Fruit fly (Drosophila melanogaster) whole organism, wandering third instar larva: ENCODE results near the gene Hip1.

ENCODE experiments used
- Abd-B ChIP-seq: fragments of >200 bp; optimal IDR thresholded peaks from 2 replicates; lab custom pipeline; 2017; ENCODE audit warnings: missing biosample characterization, missing genetic modification characterization
- CG32264 ChIP-seq: fragments of 200-800 bp; sonication (Bioruptor generic); optimal IDR thresholded peaks from 2 replicates; lab custom pipeline; 2016; ENCODE audit warnings: missing biosample characterization, missing genetic modification characterization
- CG9705 ChIP-seq: fragments of 200-800 bp; sonication (Bioruptor generic); optimal IDR thresholded peaks from 2 replicates; lab custom pipeline; 2018; ENCODE audit warnings: missing biosample characterization, mild to moderate bottlenecking, missing genetic modification characterization
- CrebA ChIP-seq: fragments of 200-800 bp; sonication (Bioruptor generic); optimal IDR thresholded peaks from 2 replicates; lab custom pipeline; 2016; ENCODE audit warnings: missing biosample characterization, mild to moderate bottlenecking, missing genetic modification characterization, borderline replicate concordance
- Dfd ChIP-seq: fragments of >200 bp; optimal IDR thresholded peaks from 2 replicates; lab custom pipeline; 2017; ENCODE audit warnings: missing biosample characterization, missing genetic modification characterization
- Dif ChIP-seq: fragments of 200-275, 200-300 bp; sonication (Bioruptor generic); optimal IDR thresholded peaks from 2 replicates; lab custom pipeline; 2018; ENCODE audit warnings: missing biosample characterization, missing genetic modification characterization; ENCODE audit not compliant: partially characterized antibody
- GATAd ChIP-seq: sonication (Bioruptor generic); optimal IDR thresholded peaks from 2 replicates; lab custom pipeline; 2016; ENCODE audit warnings: missing biosample characterization, missing genetic modification characterization
- HLH106 ChIP-seq: fragments of 200-800 bp; optimal IDR thresholded peaks from 3 replicates; lab custom pipeline; 2019; ENCODE audit warnings: missing biosample characterization, mild to moderate bottlenecking, missing genetic modification characterization, moderate library complexity
- Hr78 ChIP-seq: fragments of >200 bp; optimal IDR thresholded peaks from 2 replicates; lab custom pipeline; 2017; ENCODE audit warnings: missing biosample characterization, missing genetic modification characterization
- Hr83 ChIP-seq: fragments of 200-300 bp; sonication (Bioruptor generic); optimal IDR thresholded peaks from 2 replicates; lab custom pipeline; 2016; ENCODE audit warnings: missing biosample characterization, mild to moderate bottlenecking, missing genetic modification characterization, moderate library complexity; ENCODE audit not compliant: poor library complexity, severe bottlenecking
- Jra ChIP-seq: sonication (Bioruptor generic); optimal IDR thresholded peaks from 2 replicates; lab custom pipeline; 2016; ENCODE audit warnings: missing biosample characterization, missing genetic modification characterization
- Mio ChIP-seq: sonication (Bioruptor generic); optimal IDR thresholded peaks from 2 replicates; lab custom pipeline; 2016; ENCODE audit warnings: missing biosample characterization, missing genetic modification characterization
- Myc ChIP-seq: fragments of >200 bp; optimal IDR thresholded peaks from 2 replicates; lab custom pipeline; 2017
- N ChIP-seq: fragments of >200 bp; optimal IDR thresholded peaks from 2 replicates; lab custom pipeline; 2018; ENCODE audit warnings: missing biosample characterization, missing external identifiers, missing genetic modification characterization
- OdsH ChIP-seq: fragments of 200-800 bp; sonication (Bioruptor generic); optimal IDR thresholded peaks from 2 replicates; lab custom pipeline; 2016; ENCODE audit warnings: missing biosample characterization, mild to moderate bottlenecking, missing genetic modification characterization
- Rel ChIP-seq, 2 experiments: fragments of 200-800 bp; sonication (Bioruptor generic) in 1 of 2; optimal IDR thresholded peaks; 2 replicates in 1 of 2; 3 replicates in 1 of 2; lab custom pipeline; 2016 to 2019; ENCODE audit warnings: mild to moderate bottlenecking in 2 of 2, missing biosample characterization in 2 of 2, missing genetic modification characterization in 2 of 2, moderate library complexity in 1 of 2
- Sp1 ChIP-seq: fragments of 200-800 bp; sonication (Bioruptor generic); optimal IDR thresholded peaks from 3 replicates; lab custom pipeline; 2019; ENCODE audit warnings: missing biosample characterization, mild to moderate bottlenecking, missing genetic modification characterization, moderate library complexity
- Vsx2 ChIP-seq: fragments of 200-300, 225-300 bp; sonication (Bioruptor generic); optimal IDR thresholded peaks from 2 replicates; lab custom pipeline; 2018; ENCODE audit warnings: missing biosample characterization, missing genetic modification characterization; ENCODE audit not compliant: partially characterized antibody
- br ChIP-seq: fragments of 200-800 bp; sonication (Bioruptor generic); optimal IDR thresholded peaks from 2 replicates; lab custom pipeline; 2016; ENCODE audit warnings: missing biosample characterization, missing genetic modification characterization
- brk ChIP-seq: fragments of 200-800 bp; sonication (Bioruptor generic); optimal IDR thresholded peaks from 2 replicates; lab custom pipeline; 2016; ENCODE audit warnings: missing biosample characterization, mild to moderate bottlenecking, missing genetic modification characterization
- dl ChIP-seq, 2 experiments: fragments of 175-275, 200-275 bp in 1 of 2; fragments of 200-275 bp in 1 of 2; sonication (Bioruptor generic); optimal IDR thresholded peaks; lab custom pipeline; 2018; ENCODE audit warnings: mild to moderate bottlenecking in 2 of 2, missing biosample characterization in 2 of 2, missing genetic modification characterization in 2 of 2, moderate library complexity in 2 of 2; ENCODE audit not compliant: partially characterized antibody in 2 of 2, insufficient read depth in 1 of 2
- dmrt93B ChIP-seq: fragments of 200-800 bp; sonication (Bioruptor generic); optimal IDR thresholded peaks from 2 replicates; lab custom pipeline; 2018; ENCODE audit warnings: missing biosample characterization, mild to moderate bottlenecking, missing genetic modification characterization
- dsf ChIP-seq: sonication (Bioruptor generic); optimal IDR thresholded peaks from 2 replicates; lab custom pipeline; 2016; ENCODE audit warnings: missing biosample characterization, missing genetic modification characterization, borderline replicate concordance
- ey ChIP-seq: fragments of 200-800 bp; sonication (Bioruptor generic); optimal IDR thresholded peaks from 2 replicates; lab custom pipeline; 2016; ENCODE audit warnings: missing biosample characterization, missing genetic modification characterization
- foxo ChIP-seq, 2 experiments: fragments of 200-800 bp; sonication (Bioruptor generic); optimal IDR thresholded peaks; 2 replicates in 1 of 2; 3 replicates in 1 of 2; lab custom pipeline; 2016 to 2017; ENCODE audit warnings: missing biosample characterization in 2 of 2, missing genetic modification characterization in 2 of 2
- fru ChIP-seq: fragments of 200-800 bp; sonication (Bioruptor generic); optimal IDR thresholded peaks from 3 replicates; lab custom pipeline; 2016; ENCODE audit warnings: missing biosample characterization, mild to moderate bottlenecking, missing genetic modification characterization
- jim ChIP-seq: fragments of 175-275, 200-325 bp; sonication (Bioruptor generic); optimal IDR thresholded peaks from 2 replicates; lab custom pipeline; 2016; ENCODE audit warnings: missing biosample characterization, mild to moderate bottlenecking, missing genetic modification characterization
- lola ChIP-seq: fragments of >200 bp; optimal IDR thresholded peaks from 2 replicates; lab custom pipeline; 2017; ENCODE audit warnings: missing biosample characterization, missing genetic modification characterization
- pan ChIP-seq: fragments of >200 bp; optimal IDR thresholded peaks from 2 replicates; lab custom pipeline; 2017
- psq ChIP-seq: fragments of 200-800 bp; sonication (Bioruptor generic); optimal IDR thresholded peaks from 3 replicates; lab custom pipeline; 2017; ENCODE audit warnings: missing biosample characterization, mild to moderate bottlenecking, missing genetic modification characterization, moderate library complexity
- rgr ChIP-seq: fragments of 200-800 bp; sonication (Bioruptor generic); optimal IDR thresholded peaks from 3 replicates; lab custom pipeline; 2016; ENCODE audit warnings: missing biosample characterization, mild to moderate bottlenecking, missing genetic modification characterization
- sage ChIP-seq: fragments of 200-800 bp; sonication (Bioruptor generic); optimal IDR thresholded peaks from 2 replicates; lab custom pipeline; 2016; ENCODE audit warnings: missing biosample characterization, mild to moderate bottlenecking, missing genetic modification characterization
- sv ChIP-seq: fragments of 200-800 bp; sonication (Bioruptor generic); optimal IDR thresholded peaks from 3 replicates; lab custom pipeline; 2016; ENCODE audit warnings: missing biosample characterization, missing genetic modification characterization
- tai ChIP-seq: sonication (Bioruptor generic); optimal IDR thresholded peaks from 2 replicates; lab custom pipeline; 2016; ENCODE audit warnings: missing biosample characterization, missing genetic modification characterization
- usp ChIP-seq: fragments of >200 bp; optimal IDR thresholded peaks from 2 replicates; lab custom pipeline; 2017; ENCODE audit warnings: missing biosample characterization, missing genetic modification characterization
- woc ChIP-seq: sonication (Bioruptor generic); optimal IDR thresholded peaks from 2 replicates; lab custom pipeline; 2016; ENCODE audit warnings: missing biosample characterization, mild to moderate bottlenecking, missing genetic modification characterization

Hip1 gene

dm6 chr3L:12804730-12805170, 31.4 kb upstream of the Hip1 start, which contains the start of gene Atg1 (continued):
- TF ChIP-seq GATAd (GFP tag; lab: Kevin White, UChicago) (no peak), dmrt93B (no peak), N (no peak), br (GFP tag; lab: Kevin White, UChicago) (no peak), lola (GFP tag; lab: Kevin White, UChicago) (no peak)

DNA sequence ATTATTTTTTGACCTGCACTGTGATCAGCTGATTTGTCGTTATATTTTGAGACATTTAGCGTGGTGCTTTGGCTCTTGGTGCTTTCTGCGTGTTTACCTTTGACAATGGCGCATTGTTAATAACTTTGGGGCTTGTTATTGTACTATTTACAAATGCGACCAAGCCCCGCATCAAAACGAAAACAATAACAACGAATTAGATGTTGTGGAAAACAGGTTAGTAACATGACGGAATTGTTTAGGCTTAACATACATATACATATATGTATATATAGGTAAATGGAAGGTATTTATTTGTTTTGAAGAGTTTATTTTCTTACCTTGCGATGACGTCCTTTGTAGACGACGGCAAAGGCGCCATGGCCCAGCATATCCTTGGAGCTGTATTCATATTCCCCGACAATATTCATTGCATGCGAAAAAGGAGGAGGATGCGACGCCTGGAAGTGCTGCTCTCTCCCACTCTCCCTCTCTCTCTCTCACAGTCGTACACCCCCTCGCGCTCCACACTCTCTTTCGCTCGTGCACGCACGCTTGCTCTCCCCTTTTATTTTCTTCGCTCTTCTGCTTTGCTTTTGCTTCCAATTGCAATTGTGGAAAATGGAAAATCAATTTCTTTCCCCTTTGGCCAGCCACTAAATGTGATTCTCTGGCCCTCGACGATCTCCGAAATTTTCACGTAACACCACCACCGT, 30.8 kb upstream of the Hip1 start:
- TF ChIP-seq brk: no peak
- TF ChIP-seq usp: no peak
- TF ChIP-seq psq (GFP tag; lab: Kevin White, UChicago): peak; percentile 80
- no peak for TF ChIP-seq sage
- TF ChIP-seq lola (GFP tag; lab: Kevin White, UChicago): peak; percentile 84
- TF ChIP-seq Dif (GFP tag; lab: Kevin White, UChicago): peak; percentile 94
- peak; percentile 5 for TF ChIP-seq Hr83 (GFP tag; lab: Kevin White, UChicago)
- TF ChIP-seq CG32264 (GFP tag; lab: Kevin White, UChicago): no peak
- TF ChIP-seq dl (GFP tag; optimal IDR thresholded peaks at IDR 0.05; lab: Kevin White, UChicago; ENCODE audit: insufficient read depth in 1 of 2, partially characterized antibody in 2 of 2): peak; percentile 65 to 89
- TF ChIP-seq rgr (GFP tag; lab: Kevin White, UChicago): no peak
- no peak for TF ChIP-seq Sp1 (GFP tag; lab: Kevin White, UChicago)
- no peak for TF ChIP-seq Hr78
- no peak for TF ChIP-seq CG9705 (GFP tag; lab: Kevin White, UChicago)
- peak; percentile 15 for TF ChIP-seq OdsH (GFP tag; lab: Kevin White, UChicago)

DNA sequence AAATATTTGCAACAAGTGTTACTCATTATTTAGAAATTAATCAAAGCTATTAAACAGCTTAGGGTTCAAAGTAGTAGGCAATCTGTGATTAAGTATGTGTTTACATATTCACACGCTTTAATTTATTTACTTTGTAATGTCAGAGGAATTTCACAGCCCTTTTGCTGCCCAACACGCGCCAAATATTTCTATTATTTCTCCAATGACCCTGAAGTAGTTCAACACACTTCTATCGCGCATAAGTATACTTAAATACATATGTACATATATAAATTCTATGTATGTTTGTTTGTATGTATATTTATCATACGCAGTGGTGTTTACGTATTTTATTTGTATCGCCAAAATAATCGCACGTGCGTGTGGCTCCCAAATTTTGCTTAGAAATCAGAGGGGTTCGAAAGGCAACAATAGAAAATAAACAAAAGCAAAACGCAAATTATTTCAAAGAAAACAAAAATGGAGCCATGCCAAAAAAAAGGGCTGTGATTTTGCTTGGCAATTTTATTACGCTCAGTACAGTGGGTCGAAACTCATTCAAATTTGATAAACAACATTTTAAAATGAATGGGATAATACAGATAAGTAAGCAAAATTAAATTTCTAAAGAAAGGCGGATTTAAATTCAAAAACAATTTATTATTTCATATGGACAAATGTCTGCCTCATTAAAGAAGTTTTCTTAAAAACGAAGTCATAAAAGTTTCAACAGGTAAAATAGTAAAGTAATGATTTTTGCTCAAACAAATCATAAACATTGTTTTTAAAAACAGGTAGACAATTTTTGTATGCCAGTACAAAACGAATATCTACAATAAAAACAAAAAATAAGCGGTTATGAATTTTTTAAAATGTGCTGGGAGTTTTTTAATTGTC, 30.0 kb upstream of the Hip1 start:
- peak in 1 of 2 experiments; percentile 28 for TF ChIP-seq foxo (GFP tag; optimal IDR thresholded peaks at IDR 0.05; lab: Kevin White, UChicago)
- no peak for TF ChIP-seq sage
- no peak for TF ChIP-seq Jra (GFP tag; lab: Kevin White, UChicago)
- peak; percentile 79 for TF ChIP-seq sv (GFP tag; lab: Kevin White, UChicago)
- TF ChIP-seq fru (GFP tag; lab: Kevin White, UChicago): peak; percentile 55
- TF ChIP-seq CrebA (GFP tag; lab: Kevin White, UChicago): no peak
- no peak for TF ChIP-seq Vsx2 (GFP tag; lab: Kevin White, UChicago)
- peak; percentile 25 for TF ChIP-seq HLH106 (tag; lab: Kevin White, UChicago)
- TF ChIP-seq rgr (GFP tag; lab: Kevin White, UChicago): peak; percentile 43
- peak; percentile 13 for TF ChIP-seq Sp1 (GFP tag; lab: Kevin White, UChicago)
- peak; percentile 26 for TF ChIP-seq ey

dm6 chr3L:12802443-12802865, 29.1 kb upstream of the Hip1 start:
- TF ChIP-seq usp (no peak), sage (no peak), ey (no peak), Dfd (GFP tag; lab: Kevin White, UChicago) (no peak), Hr83 (GFP tag; lab: Kevin White, UChicago) (peak; percentile 23), dmrt93B (no peak), dsf (GFP tag; lab: Kevin White, UChicago) (no peak), psq (GFP tag; lab: Kevin White, UChicago) (no peak), Sp1 (GFP tag; lab: Kevin White, UChicago) (peak; percentile 2), brk (no peak), foxo (GFP tag; optimal IDR thresholded peaks at IDR 0.05; lab: Kevin White, UChicago) (no peak), Rel (GFP tag; optimal IDR thresholded peaks at IDR 0.05; lab: Kevin White, UChicago) (no peak), Rel (tag; optimal IDR thresholded peaks at IDR 0.05; lab: Kevin White, UChicago) (peak; percentile 37), OdsH (GFP tag; lab: Kevin White, UChicago) (peak; percentile 11), Vsx2 (GFP tag; lab: Kevin White, UChicago) (no peak), Mio (GFP tag; lab: Kevin White, UChicago) (no peak), Abd-B (GFP tag; lab: Kevin White, UChicago) (no peak), sv (GFP tag; lab: Kevin White, UChicago) (no peak), HLH106 (tag; lab: Kevin White, UChicago) (no peak), CrebA (GFP tag; lab: Kevin White, UChicago) (no peak), GATAd (GFP tag; lab: Kevin White, UChicago) (no peak), Myc (lab: Kevin White, UChicago) (no peak), CG32264 (GFP tag; lab: Kevin White, UChicago) (no peak), rgr (GFP tag; lab: Kevin White, UChicago) (peak; percentile 39), N (no peak), Hr78 (no peak), pan (lab: Kevin White, UChicago) (no peak), br (GFP tag; lab: Kevin White, UChicago) (no peak), Jra (GFP tag; lab: Kevin White, UChicago) (no peak), woc (GFP tag; lab: Kevin White, UChicago) (peak; percentile 20), Dif (GFP tag; lab: Kevin White, UChicago) (no peak), lola (GFP tag; lab: Kevin White, UChicago) (no peak), jim (GFP tag; lab: Kevin White, UChicago) (no peak), CG9705 (GFP tag; lab: Kevin White, UChicago) (no peak), tai (GFP tag; lab: Kevin White, UChicago) (no peak)
